Fruit fly (Drosophila melanogaster) whole organism, embryonic: Measurements from ENCODE around the gene Snx6.

ENCODE experiments used
- ATbp ChIP-seq: fragments of 200-800 bp; sonication (Bioruptor generic); optimal IDR thresholded peaks from 2 replicates; lab custom pipeline; 2017; ENCODE audit warnings: missing biosample characterization, mild to moderate bottlenecking, missing genetic modification characterization, missing genetic modification reagents
- Atf6 ChIP-seq: fragments of 200-800 bp; sonication (Bioruptor generic); IDR thresholded peaks from 2 replicates; pipeline ENCODE4 v1.3.6; 2022; ENCODE audit warnings: missing biosample characterization, missing genetic modification characterization
- CG14667 ChIP-seq: fragments of 200-800 bp; sonication (Bioruptor generic); IDR thresholded peaks from 2 replicates; pipeline ENCODE4 v1.3.6; 2022; ENCODE audit warnings: missing biosample characterization, missing genetic modification characterization
- CG15514 ChIP-seq: fragments of 200-800 bp; sonication (Bioruptor generic); optimal IDR thresholded peaks from 3 replicates; lab custom pipeline; 2017; ENCODE audit warnings: missing biosample characterization, missing genetic modification characterization, mild to moderate bottlenecking, moderate library complexity, missing genetic modification reagents
- CG17186 ChIP-seq: fragments of 200-800 bp; sonication (Bioruptor generic); optimal IDR thresholded peaks from 3 replicates; lab custom pipeline; 2017; ENCODE audit warnings: missing biosample characterization, missing genetic modification reagents, missing genetic modification characterization
- CG17328 ChIP-seq: fragments of 200-800 bp; sonication (Bioruptor generic); IDR thresholded peaks from 2 replicates; pipeline ENCODE4 v1.3.6; 2022; ENCODE audit warnings: missing biosample characterization, missing genetic modification characterization
- CG17829 ChIP-seq: fragments of 200-800 bp; optimal IDR thresholded peaks from 2 replicates; lab custom pipeline; 2019; ENCODE audit warnings: missing biosample characterization, mild to moderate bottlenecking, missing genetic modification characterization, moderate library complexity
- CG2875 ChIP-seq: fragments of 200-800 bp; sonication (Bioruptor generic); optimal IDR thresholded peaks from 2 replicates; lab custom pipeline; 2017; ENCODE audit warnings: missing biosample characterization, mild to moderate bottlenecking, missing genetic modification characterization, missing genetic modification reagents
- CG32532 ChIP-seq: fragments of 200-800 bp; sonication (Bioruptor generic); IDR thresholded peaks from 2 replicates; pipeline ENCODE4 v1.3.6; 2022; ENCODE audit warnings: missing biosample characterization, missing genetic modification characterization
- CG3281 ChIP-seq: fragments of 200-800 bp; sonication (Bioruptor generic); optimal IDR thresholded peaks from 3 replicates; lab custom pipeline; 2017; ENCODE audit warnings: missing biosample characterization, mild to moderate bottlenecking, missing genetic modification characterization
- CG4424 ChIP-seq: fragments of 200-800 bp; sonication (Bioruptor generic); optimal IDR thresholded peaks from 3 replicates; lab custom pipeline; 2016; ENCODE audit warnings: missing biosample characterization, missing genetic modification characterization
- CG7963 ChIP-seq: fragments of 200-800 bp; sonication (Bioruptor generic); IDR thresholded peaks from 3 replicates; pipeline ENCODE4 v1.3.6; 2022; ENCODE audit warnings: missing biosample characterization, missing genetic modification characterization; ENCODE audit not compliant: partially characterized antibody
- CG8089 ChIP-seq: fragments of 200-800 bp; sonication (Bioruptor generic); optimal IDR thresholded peaks from 3 replicates; lab custom pipeline; 2016; ENCODE audit warnings: missing biosample characterization, missing genetic modification characterization
- CG8388 ChIP-seq: fragments of 200-800 bp; sonication (Bioruptor generic); optimal IDR thresholded peaks from 2 replicates; lab custom pipeline; 2019; ENCODE audit warnings: missing biosample characterization, mild to moderate bottlenecking, missing genetic modification characterization, moderate library complexity
- CG9817 ChIP-seq: fragments of 200-800 bp; sonication (Bioruptor generic); optimal IDR thresholded peaks from 2 replicates; lab custom pipeline; 2018; ENCODE audit warnings: missing biosample characterization, mild to moderate bottlenecking, missing genetic modification characterization, moderate library complexity
- Dip3 ChIP-seq: fragments of 200-800 bp; sonication (Bioruptor generic); optimal IDR thresholded peaks from 3 replicates; lab custom pipeline; 2016; ENCODE audit warnings: missing biosample characterization, missing genetic modification characterization
- MTF-1 ChIP-seq: fragments of 200-800 bp; sonication (Bioruptor generic); optimal IDR thresholded peaks from 2 replicates; lab custom pipeline; 2018; ENCODE audit warnings: missing biosample characterization, mild to moderate bottlenecking, missing genetic modification characterization, borderline replicate concordance
- Med ChIP-seq: fragments of 200-800 bp; sonication (Bioruptor generic); peaks from one replicate; lab custom pipeline; 2016; ENCODE audit warnings: missing biosample characterization, missing genetic modification characterization, mild to moderate bottlenecking, inconsistent platforms, moderate library complexity
- Mrtf ChIP-seq: fragments of 200-800 bp; sonication (Bioruptor generic); IDR thresholded peaks from 3 replicates; pipeline ENCODE4 v1.3.6; 2022; ENCODE audit warnings: missing biosample characterization, missing genetic modification characterization
- NC2β ChIP-seq: fragments of 200-800 bp; sonication (Bioruptor generic); optimal IDR thresholded peaks from 2 replicates; lab custom pipeline; 2016; ENCODE audit warnings: missing biosample characterization, missing genetic modification characterization
- Rfx ChIP-seq: fragments of 200-800 bp; sonication (Bioruptor generic); IDR thresholded peaks from 2 replicates; pipeline ENCODE4 v1.3.6; 2022; ENCODE audit warnings: missing biosample characterization, missing genetic modification characterization
- Ssrp ChIP-seq: fragments of 200-800 bp; sonication (Bioruptor generic); optimal IDR thresholded peaks from 2 replicates; lab custom pipeline; 2018; ENCODE audit warnings: missing biosample characterization, mild to moderate bottlenecking, missing genetic modification characterization, moderate library complexity
- abd-A ChIP-seq: fragments of 200-800 bp; sonication (Bioruptor generic); optimal IDR thresholded peaks from 3 replicates; lab custom pipeline; 2019; ENCODE audit warnings: missing biosample characterization, mild to moderate bottlenecking, missing genetic modification characterization, moderate library complexity
- ara ChIP-seq: fragments of 200-800 bp; sonication (Bioruptor generic); IDR thresholded peaks from 2 replicates; pipeline ENCODE4 v1.3.6; 2022; ENCODE audit warnings: missing biosample characterization, missing genetic modification characterization
- bsh ChIP-seq, 2 experiments: fragments of 200-800 bp; sonication (Bioruptor generic); optimal IDR thresholded peaks; 2 replicates each; lab custom pipeline; 2017 to 2018; ENCODE audit warnings: mild to moderate bottlenecking in 2 of 2, missing biosample characterization in 2 of 2, missing genetic modification characterization in 2 of 2, moderate library complexity in 1 of 2
- chn ChIP-seq: fragments of 200-800 bp; sonication (Bioruptor generic); optimal IDR thresholded peaks from 2 replicates; lab custom pipeline; 2016; ENCODE audit warnings: missing biosample characterization, missing genetic modification characterization
- da ChIP-seq: fragments of 200-800 bp; sonication (Bioruptor generic); optimal IDR thresholded peaks from 2 replicates; lab custom pipeline; 2016; ENCODE audit warnings: missing biosample characterization, missing genetic modification characterization
- fd102C ChIP-seq: fragments of 200-800 bp; sonication (Bioruptor generic); optimal IDR thresholded peaks from 2 replicates; lab custom pipeline; 2018; ENCODE audit warnings: missing biosample characterization, mild to moderate bottlenecking, missing genetic modification characterization, moderate library complexity
- fd64A ChIP-seq: fragments of 200-800 bp; sonication (Bioruptor generic); optimal IDR thresholded peaks from 3 replicates; lab custom pipeline; 2018; ENCODE audit warnings: missing biosample characterization, mild to moderate bottlenecking, missing genetic modification characterization
- lov ChIP-seq, 2 experiments: fragments of 200-800 bp in 1 of 2; fragments of >200 bp in 1 of 2; sonication (Bioruptor generic) in 1 of 2; IDR thresholded peaks in 1 of 2; optimal IDR thresholded peaks in 1 of 2; 2 replicates in 1 of 2; 3 replicates in 1 of 2; pipeline versions ENCODE4 v1.3.6 to Lab custom; 2017 to 2022; ENCODE audit warnings: missing biosample characterization in 1 of 2, missing genetic modification characterization in 1 of 2
- mam ChIP-seq: fragments of 200-800 bp; sonication (Bioruptor generic); optimal IDR thresholded peaks from 3 replicates; lab custom pipeline; 2016; ENCODE audit warnings: missing biosample characterization, missing genetic modification characterization
- oc ChIP-seq: fragments of 200-800 bp; sonication (Bioruptor generic); optimal IDR thresholded peaks from 2 replicates; lab custom pipeline; 2018; ENCODE audit warnings: missing biosample characterization, mild to moderate bottlenecking, missing genetic modification characterization, moderate library complexity
- rib ChIP-seq: fragments of 200-800 bp; sonication (Bioruptor generic); IDR thresholded peaks from 2 replicates; pipeline ENCODE4 v1.3.6; 2022; ENCODE audit warnings: missing biosample characterization, missing genetic modification characterization
- sc ChIP-seq, 3 experiments: fragments of >200 bp in 2 of 3; fragments of 200-800 bp in 1 of 3; sonication (Bioruptor generic) in 1 of 3; optimal IDR thresholded peaks; 2 replicates in 2 of 3; 3 replicates in 1 of 3; lab custom pipeline; 2017; ENCODE audit warnings: mild to moderate bottlenecking in 1 of 3, missing biosample characterization in 1 of 3, missing genetic modification characterization in 1 of 3, missing genetic modification reagents in 1 of 3
- scrt ChIP-seq: fragments of 200-800 bp; sonication (Bioruptor generic); optimal IDR thresholded peaks from 2 replicates; lab custom pipeline; 2018; ENCODE audit warnings: missing biosample characterization, mild to moderate bottlenecking, missing genetic modification characterization, moderate library complexity
- sd ChIP-seq: fragments of 200-800 bp; sonication (Bioruptor generic); optimal IDR thresholded peaks from 3 replicates; lab custom pipeline; 2018; ENCODE audit warnings: missing biosample characterization, mild to moderate bottlenecking, missing genetic modification characterization, moderate library complexity
- unc-4 ChIP-seq: fragments of 200-800 bp; sonication (Bioruptor generic); IDR thresholded peaks from 2 replicates; pipeline ENCODE4 v1.3.6; 2022; ENCODE audit warnings: missing biosample characterization, missing genetic modification characterization; ENCODE audit not compliant: partially characterized antibody
- vvl ChIP-seq: fragments of 200-800 bp; sonication (Bioruptor generic); IDR thresholded peaks from 2 replicates; pipeline ENCODE4 v1.3.6; 2022; ENCODE audit warnings: missing biosample characterization, missing genetic modification characterization
- zfh1 ChIP-seq: fragments of 200-800 bp; sonication (Bioruptor generic); IDR thresholded peaks from 3 replicates; pipeline ENCODE4 v1.3.6; 2022; ENCODE audit warnings: missing biosample characterization, missing genetic modification characterization

The Snx6 gene

dm6 chr2L:8170600-8171182 lies 49.9 kb downstream of the Snx6 start (continued):
- TF ChIP-seq CG32532 (GFP tag; lab: Robert Waterston, UW), result peak; percentile 43; the same call in 1 of the 2 replicates
- no peak for TF ChIP-seq CG17186 (GFP tag; lab: Kevin White, UChicago)
- peak; percentile 22 for TF ChIP-seq abd-A (tag; lab: Kevin White, UChicago)
- no peak for TF ChIP-seq fd102C (GFP tag; lab: Kevin White, UChicago)
- TF ChIP-seq sd (tag; lab: Kevin White, UChicago), result peak; percentile 93
- no peak for TF ChIP-seq NC2β
- no peak for TF ChIP-seq Ssrp (tag; lab: Kevin White, UChicago)
- no peak for TF ChIP-seq CG7963 (GFP tag; lab: Robert Waterston, UW)
- TF ChIP-seq zfh1, result no peak
- TF ChIP-seq CG15514, result no peak
- TF ChIP-seq CG17829 (tag; lab: Kevin White, UChicago), result no peak
- peak; percentile 19; the same call in 1 of the 2 replicates for TF ChIP-seq Rfx
- no peak for TF ChIP-seq oc
- no peak for TF ChIP-seq chn (GFP tag; lab: Kevin White, UChicago)
- TF ChIP-seq scrt (GFP tag; lab: Kevin White, UChicago), result peak; percentile 22
- TF ChIP-seq CG8089 (GFP tag; lab: Kevin White, UChicago), result no peak
- no peak for TF ChIP-seq Mrtf (GFP tag; lab: Robert Waterston, UW)
- peak; percentile 50 for TF ChIP-seq Med (GFP tag; lab: Kevin White, UChicago)
- TF ChIP-seq lov (optimal IDR thresholded peaks at IDR 0.05; lab: Kevin White, UChicago), result no peak
- TF ChIP-seq lov (GFP tag; IDR thresholded peaks at IDR 0.05; lab: Robert Waterston, UW), result no peak
- 0 out of 2 replicates have a peak, but pooled peaks have one; percentile 35 for TF ChIP-seq rib
- peak; percentile 42; the same call in 1 of the 2 replicates for TF ChIP-seq vvl (GFP tag; lab: Robert Waterston, UW)
- no peak for TF ChIP-seq CG2875 (GFP tag; lab: Kevin White, UChicago)
- TF ChIP-seq, all 482 proteins: peak for 15

dm6 chr2L:8168075-8168474 lies 52.5 kb downstream of the Snx6 start:
- no peak for TF ChIP-seq fd64A (GFP tag; lab: Kevin White, UChicago)
- no peak for TF ChIP-seq chn (GFP tag; lab: Kevin White, UChicago)
- no peak for TF ChIP-seq mam (GFP tag; lab: Kevin White, UChicago)
- no peak for TF ChIP-seq sc (optimal IDR thresholded peaks at IDR 0.05; lab: Kevin White, UChicago)
- no peak for TF ChIP-seq sc (GFP tag; optimal IDR thresholded peaks at IDR 0.05; lab: Kevin White, UChicago)
- no peak for TF ChIP-seq CG9817 (tag; lab: Kevin White, UChicago)
- no peak for TF ChIP-seq bsh (GFP tag; optimal IDR thresholded peaks at IDR 0.05; lab: Kevin White, UChicago)
- no peak for TF ChIP-seq CG3281
- no peak for TF ChIP-seq ara (GFP tag; lab: Robert Waterston, UW)
- no peak for TF ChIP-seq MTF-1 (GFP tag; lab: Kevin White, UChicago)
- no peak for TF ChIP-seq CG17328 (GFP tag; lab: Robert Waterston, UW)
- no peak for TF ChIP-seq Atf6 (GFP tag; lab: Robert Waterston, UW)
- no peak for TF ChIP-seq ATbp
- no peak for TF ChIP-seq CG8388 (GFP tag; lab: Kevin White, UChicago)
- no peak for TF ChIP-seq CG14667 (GFP tag; lab: Robert Waterston, UW)
- TF ChIP-seq da (GFP tag; lab: Kevin White, UChicago), result no peak
- TF ChIP-seq Dip3, result no peak
- TF ChIP-seq unc-4, result no peak
- TF ChIP-seq CG4424, result no peak
